Fruit fly (Drosophila melanogaster) whole organism, prepupa: ENCODE data around the gene yata.
A peak's percentile ranks its signal among the peaks of the same experiment; 100 is the strongest.

Source experiments
- Blimp-1 ChIP-seq: fragments of 200-800 bp; sonication (Bioruptor generic); optimal IDR thresholded peaks from 3 replicates; lab custom pipeline; 2017; ENCODE audit warnings: missing biosample characterization, missing genetic modification characterization, mild to moderate bottlenecking, moderate library complexity, missing genetic modification reagents
- CG10631 ChIP-seq: fragments of 200-800 bp; sonication (Bioruptor generic); optimal IDR thresholded peaks from 2 replicates; lab custom pipeline; 2016; ENCODE audit warnings: missing biosample characterization, missing genetic modification characterization
- CG10669 ChIP-seq: fragments of 200-800 bp; sonication (Bioruptor generic); optimal IDR thresholded peaks from 3 replicates; lab custom pipeline; 2018; ENCODE audit warnings: missing biosample characterization, mild to moderate bottlenecking, missing genetic modification characterization, moderate library complexity
- CG11294 ChIP-seq: fragments of 200-800 bp; sonication (Bioruptor generic); IDR thresholded peaks from 2 replicates; pipeline ENCODE4 v1.3.6; 2022; ENCODE audit warnings: missing biosample characterization, missing genetic modification characterization
- CG11762 ChIP-seq: fragments of 200-800 bp; sonication (Bioruptor generic); optimal IDR thresholded peaks from 3 replicates; lab custom pipeline; 2016; ENCODE audit warnings: missing biosample characterization, missing genetic modification characterization; ENCODE audit not compliant: insufficient read depth
- CG11902 ChIP-seq: fragments of 200-800 bp; sonication (Bioruptor generic); optimal IDR thresholded peaks from 3 replicates; lab custom pipeline; 2016; ENCODE audit warnings: missing biosample characterization, missing genetic modification characterization
- CG15336 ChIP-seq: fragments of 200-800 bp; sonication (Bioruptor generic); IDR thresholded peaks from 2 replicates; pipeline ENCODE4 v1.3.6; 2022; ENCODE audit warnings: missing biosample characterization, missing genetic modification characterization
- CG16779 ChIP-seq: fragments of 200-800 bp; sonication (Bioruptor generic); optimal IDR thresholded peaks from 3 replicates; lab custom pipeline; 2017; ENCODE audit warnings: missing biosample characterization, mild to moderate bottlenecking, missing genetic modification characterization
- CG3032 ChIP-seq: fragments of 200-800 bp; optimal IDR thresholded peaks from 2 replicates; lab custom pipeline; 2019; ENCODE audit warnings: missing biosample characterization, mild to moderate bottlenecking, missing genetic modification characterization, moderate library complexity
- CG31627 ChIP-seq: fragments of 200-800 bp; sonication (Bioruptor generic); optimal IDR thresholded peaks from 3 replicates; lab custom pipeline; 2016; ENCODE audit warnings: missing biosample characterization, missing genetic modification characterization
- CG34406 ChIP-seq: fragments of 200-800 bp; sonication (Bioruptor generic); optimal IDR thresholded peaks from 3 replicates; lab custom pipeline; 2016; ENCODE audit warnings: missing biosample characterization, missing genetic modification characterization
- CG3919 ChIP-seq: fragments of 200-800 bp; sonication (Bioruptor generic); optimal IDR thresholded peaks from 3 replicates; lab custom pipeline; 2016; ENCODE audit warnings: missing biosample characterization, missing genetic modification characterization
- CG4318 ChIP-seq: fragments of 200-800 bp; sonication (Bioruptor generic); optimal IDR thresholded peaks from 3 replicates; lab custom pipeline; 2017; ENCODE audit warnings: missing biosample characterization, mild to moderate bottlenecking, missing genetic modification characterization
- CG6163 ChIP-seq: fragments of 200-800 bp; sonication (Bioruptor generic); IDR thresholded peaks from 3 replicates; pipeline ENCODE4 v1.3.6; 2022; ENCODE audit warnings: missing biosample characterization, missing genetic modification characterization
- CG6276 ChIP-seq: fragments of 200-800 bp; sonication (Bioruptor generic); optimal IDR thresholded peaks from 2 replicates; lab custom pipeline; 2017; ENCODE audit warnings: missing biosample characterization, mild to moderate bottlenecking, missing genetic modification characterization
- CG6792 ChIP-seq: fragments of 200-800 bp; sonication (Bioruptor generic); optimal IDR thresholded peaks from 3 replicates; lab custom pipeline; 2016; ENCODE audit warnings: missing biosample characterization, missing genetic modification characterization
- CG7368 ChIP-seq: fragments of 200-800 bp; sonication (Bioruptor generic); optimal IDR thresholded peaks from 3 replicates; lab custom pipeline; 2016; ENCODE audit warnings: missing biosample characterization, missing genetic modification characterization
- CG8119 ChIP-seq: fragments of 200-800 bp; sonication (Bioruptor generic); IDR thresholded peaks from 3 replicates; pipeline ENCODE4 v1.3.6; 2022; ENCODE audit warnings: missing biosample characterization, missing genetic modification characterization
- CG8319 ChIP-seq: fragments of 200-800 bp; sonication (Bioruptor generic); optimal IDR thresholded peaks from 3 replicates; lab custom pipeline; 2016; ENCODE audit warnings: missing biosample characterization, missing genetic modification characterization
- CG8632 ChIP-seq: fragments of 200-800 bp; sonication (Bioruptor generic); optimal IDR thresholded peaks from 3 replicates; lab custom pipeline; 2016; ENCODE audit warnings: missing biosample characterization, missing genetic modification characterization
- CG9139 ChIP-seq: fragments of 200-800 bp; sonication (Bioruptor generic); optimal IDR thresholded peaks from 3 replicates; lab custom pipeline; 2017; ENCODE audit warnings: missing biosample characterization, mild to moderate bottlenecking, missing genetic modification characterization
- Eip78C ChIP-seq: fragments of 200-800 bp; sonication (Bioruptor generic); peaks from one replicate; lab custom pipeline; 2016; ENCODE audit warnings: missing biosample characterization, missing genetic modification characterization
- Eip93F ChIP-seq: fragments of 200-800 bp; sonication (Bioruptor generic); optimal IDR thresholded peaks from 2 replicates; lab custom pipeline; 2016; ENCODE audit warnings: missing biosample characterization, mild to moderate bottlenecking, missing genetic modification characterization
- Ets96B ChIP-seq: fragments of 200-800 bp; optimal IDR thresholded peaks from 2 replicates; lab custom pipeline; 2019; ENCODE audit warnings: missing biosample characterization, mild to moderate bottlenecking, missing genetic modification characterization, moderate library complexity
- Gug ChIP-seq: fragments of 200-800 bp; sonication (Bioruptor generic); IDR thresholded peaks from 2 replicates; pipeline ENCODE4 v1.3.6; 2022; ENCODE audit warnings: missing biosample characterization, missing genetic modification characterization
- Hr38 ChIP-seq: sonication (Bioruptor generic); optimal IDR thresholded peaks from 2 replicates; lab custom pipeline; 2016; ENCODE audit warnings: missing biosample characterization, missing genetic modification characterization
- Hr39 ChIP-seq: fragments of 200-800 bp; sonication (Bioruptor generic); optimal IDR thresholded peaks from 2 replicates; lab custom pipeline; 2016; ENCODE audit warnings: missing biosample characterization, missing genetic modification characterization
- Hr4 ChIP-seq: fragments of 200-800 bp; sonication (Bioruptor generic); optimal IDR thresholded peaks from 3 replicates; lab custom pipeline; 2016; ENCODE audit warnings: missing biosample characterization, missing genetic modification characterization
- Lpt ChIP-seq: fragments of 200-800 bp; sonication (Bioruptor generic); optimal IDR thresholded peaks from 3 replicates; lab custom pipeline; 2016; ENCODE audit warnings: missing biosample characterization, missing genetic modification characterization
- Met ChIP-seq: fragments of 200-800 bp; sonication (Bioruptor generic); optimal IDR thresholded peaks from 3 replicates; lab custom pipeline; 2016; ENCODE audit warnings: missing biosample characterization, missing genetic modification characterization
- OdsH ChIP-seq: fragments of 200-800 bp; sonication (Bioruptor generic); optimal IDR thresholded peaks from 3 replicates; lab custom pipeline; 2016; ENCODE audit warnings: missing biosample characterization, missing genetic modification characterization
- Sox102F ChIP-seq: fragments of 200-800 bp; sonication (Bioruptor generic); optimal IDR thresholded peaks from 2 replicates; lab custom pipeline; 2016; ENCODE audit warnings: missing biosample characterization, mild to moderate bottlenecking, missing genetic modification characterization
- Sox14 ChIP-seq: fragments of 200-800 bp; sonication (Bioruptor generic); optimal IDR thresholded peaks from 3 replicates; lab custom pipeline; 2016; ENCODE audit warnings: missing biosample characterization, missing genetic modification characterization
- Sox15 ChIP-seq: fragments of 200-800 bp; sonication (Bioruptor generic); optimal IDR thresholded peaks from 3 replicates; lab custom pipeline; 2016; ENCODE audit warnings: missing biosample characterization, missing genetic modification characterization
- acj6 ChIP-seq: fragments of 200-800 bp; sonication (Bioruptor generic); optimal IDR thresholded peaks from 3 replicates; lab custom pipeline; 2016; ENCODE audit warnings: missing biosample characterization, missing genetic modification characterization
- dac ChIP-seq: fragments of 200-800 bp; sonication (Bioruptor generic); optimal IDR thresholded peaks from 2 replicates; lab custom pipeline; 2017; ENCODE audit warnings: missing biosample characterization, mild to moderate bottlenecking, missing genetic modification characterization
- dsx ChIP-seq: fragments of 200-800 bp; optimal IDR thresholded peaks from 3 replicates; lab custom pipeline; 2019; ENCODE audit warnings: missing biosample characterization, mild to moderate bottlenecking, missing genetic modification characterization, moderate library complexity; ENCODE audit not compliant: poor library complexity, severe bottlenecking
- eg ChIP-seq: fragments of 200-800 bp; sonication (Bioruptor generic); IDR thresholded peaks from 3 replicates; pipeline ENCODE4 v1.3.6; 2022; ENCODE audit warnings: missing biosample characterization, missing genetic modification characterization
- esn ChIP-seq: fragments of 200-800 bp; sonication (Bioruptor generic); optimal IDR thresholded peaks from 2 replicates; lab custom pipeline; 2016; ENCODE audit warnings: missing biosample characterization, mild to moderate bottlenecking, missing genetic modification characterization, moderate library complexity
- fd85E ChIP-seq: fragments of 200-800 bp; sonication (Bioruptor generic); optimal IDR thresholded peaks from 3 replicates; lab custom pipeline; 2016; ENCODE audit warnings: missing biosample characterization, missing genetic modification characterization
- fkh ChIP-seq: fragments of 200-800 bp; sonication (Bioruptor generic); optimal IDR thresholded peaks from 3 replicates; lab custom pipeline; 2017; ENCODE audit warnings: missing biosample characterization, mild to moderate bottlenecking, missing genetic modification characterization, moderate library complexity
- lz ChIP-seq: fragments of 200-800 bp; sonication (Bioruptor generic); optimal IDR thresholded peaks from 3 replicates; lab custom pipeline; 2016; ENCODE audit warnings: missing biosample characterization, missing genetic modification characterization
- net ChIP-seq: fragments of 200-800 bp; sonication (Bioruptor generic); optimal IDR thresholded peaks from 3 replicates; lab custom pipeline; 2016; ENCODE audit warnings: missing biosample characterization, missing genetic modification characterization
- pdm3 ChIP-seq: fragments of 200-800 bp; sonication (Bioruptor generic); optimal IDR thresholded peaks from 3 replicates; lab custom pipeline; 2016; ENCODE audit warnings: missing biosample characterization, missing genetic modification characterization
- salr ChIP-seq, 2 experiments: fragments of 200-800 bp; sonication (Bioruptor generic); optimal IDR thresholded peaks; 3 replicates each; lab custom pipeline; 2016 to 2018; ENCODE audit warnings: missing biosample characterization in 2 of 2, missing genetic modification characterization in 2 of 2, mild to moderate bottlenecking in 1 of 2
- ss ChIP-seq, 2 experiments: fragments of 200-800 bp; sonication (Bioruptor generic); optimal IDR thresholded peaks; 2 replicates in 1 of 2; 3 replicates in 1 of 2; lab custom pipeline; 2017 to 2018; ENCODE audit warnings: mild to moderate bottlenecking in 2 of 2, missing biosample characterization in 2 of 2, missing genetic modification characterization in 2 of 2, moderate library complexity in 1 of 2
- svp ChIP-seq: fragments of 200-800 bp; sonication (Bioruptor generic); peaks from one replicate; lab custom pipeline; 2016; ENCODE audit warnings: missing biosample characterization, missing genetic modification characterization

Gene yata

DNA sequence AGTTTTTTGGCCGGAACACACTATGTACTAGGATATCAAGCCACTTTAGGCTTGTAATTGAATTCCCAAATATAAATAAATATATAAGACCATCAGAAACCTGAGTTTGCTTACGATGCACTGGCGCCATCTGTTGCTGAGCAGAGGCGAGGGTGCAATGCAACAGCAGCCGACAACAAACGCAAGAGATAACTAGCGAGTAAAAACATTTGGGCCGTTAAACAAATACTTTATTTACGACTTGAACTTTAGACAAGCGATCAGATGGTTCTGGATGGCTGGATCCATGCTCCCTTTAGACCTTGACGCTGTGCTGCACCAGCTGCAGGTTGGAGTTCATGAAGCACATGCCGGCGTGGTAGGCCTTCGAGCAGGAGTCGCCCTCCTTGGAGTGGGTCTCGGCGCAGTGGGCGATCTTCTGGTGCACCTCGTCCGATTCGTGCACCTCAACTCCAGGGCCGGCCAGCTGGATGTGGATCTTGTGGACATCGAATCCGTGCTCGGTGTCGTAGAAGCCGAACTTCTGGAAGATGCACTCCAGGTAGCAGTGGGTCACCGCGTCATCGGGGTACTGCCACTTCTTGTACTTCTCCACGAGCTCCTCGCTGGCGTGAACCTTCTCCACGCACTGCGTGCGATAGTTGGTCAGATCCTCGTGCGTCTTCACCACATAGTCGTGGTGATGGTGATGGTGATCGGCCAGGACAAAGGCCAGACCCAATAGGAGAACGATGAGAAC is 32.8 kb upstream of the yata start:
- TF ChIP-seq CG3032 (tag; lab: Kevin White, UChicago) (no peak), lz (GFP tag; lab: Kevin White, UChicago) (no peak), Met (GFP tag; lab: Kevin White, UChicago) (no peak), CG4318 (GFP tag; lab: Kevin White, UChicago) (no peak), Eip78C (GFP tag; lab: Kevin White, UChicago) (peak; percentile 36), OdsH (peak; percentile 6), CG3919 (peak; percentile 5), dac (GFP tag; lab: Kevin White, UChicago) (no peak)

DNA sequence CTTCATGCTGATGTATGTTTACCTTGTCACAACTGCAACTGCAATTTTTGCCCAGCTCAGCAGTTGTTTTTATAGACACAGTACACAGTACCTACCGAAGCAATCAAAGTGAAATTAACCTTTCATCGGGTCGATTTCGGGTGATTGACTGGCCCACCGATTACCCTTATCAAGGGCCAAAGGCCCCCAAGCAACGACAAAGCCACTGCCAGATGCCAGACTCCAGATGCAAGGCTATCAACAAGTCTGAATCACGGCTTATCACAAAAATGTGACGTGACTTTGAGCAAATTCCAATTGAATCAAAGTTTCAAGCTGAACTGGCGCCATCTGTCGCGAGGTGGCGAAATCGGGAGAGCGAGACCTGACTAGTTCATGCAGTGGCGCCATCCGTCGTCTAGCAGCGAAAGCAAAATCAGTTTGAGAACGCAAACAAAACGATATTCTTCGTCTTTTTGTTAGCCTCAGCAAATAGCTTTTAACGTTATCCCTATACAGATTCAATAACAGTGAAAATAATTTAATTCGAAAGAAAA is 32.2 kb upstream of the yata start, which contains the start of gene Obp99b:
Gene Obp99b, minus strand, starts transcription at position 115 of the 536 bp plus-strand sequence.
- TF ChIP-seq Sox102F (GFP tag; lab: Kevin White, UChicago) = peak; percentile 41
- peak; percentile 72 for TF ChIP-seq Sox14 (GFP tag; lab: Kevin White, UChicago)
- peak; percentile 50 for TF ChIP-seq Ets96B
- peak; percentile 46 for TF ChIP-seq CG16779 (tag; lab: Kevin White, UChicago)
- TF ChIP-seq CG3919 = peak; percentile 91
- TF ChIP-seq net = peak; percentile 80
- peak; percentile 34 for TF ChIP-seq dsx
- TF ChIP-seq CG6792 = peak; percentile 44
- TF ChIP-seq Eip93F = no peak
- peak; percentile 78 for TF ChIP-seq CG7368
- TF ChIP-seq eg (GFP tag; lab: Robert Waterston, UW) = peak; percentile 76
- TF ChIP-seq CG31627 (GFP tag; lab: Kevin White, UChicago) = peak; percentile 58
- peak; percentile 68 for TF ChIP-seq CG10669 (GFP tag; lab: Kevin White, UChicago)
- peak; percentile 39 for TF ChIP-seq CG8632 (GFP tag; lab: Kevin White, UChicago)
- TF ChIP-seq CG8319 = peak; percentile 60
- peak; percentile 48 for TF ChIP-seq CG9139 (GFP tag; lab: Kevin White, UChicago)
- peak; percentile 41 for TF ChIP-seq Lpt (GFP tag; lab: Kevin White, UChicago)
- peak; percentile 45 for TF ChIP-seq CG34406
- peak; percentile 79 for TF ChIP-seq pdm3 (GFP tag; lab: Kevin White, UChicago)
- peak; percentile 69 for TF ChIP-seq esn
- peak; percentile 78 for TF ChIP-seq acj6
- TF ChIP-seq CG3032 (tag; lab: Kevin White, UChicago) = peak; percentile 55
- TF ChIP-seq fd85E (GFP tag; lab: Kevin White, UChicago) = no peak
- no peak for TF ChIP-seq Blimp-1
- peak; percentile 77 for TF ChIP-seq Met (GFP tag; lab: Kevin White, UChicago)
- peak; percentile 100 for TF ChIP-seq svp (GFP tag; lab: Kevin White, UChicago)
- TF ChIP-seq Hr4 (GFP tag; lab: Kevin White, UChicago) = peak; percentile 74
- peak; percentile 37 for TF ChIP-seq CG11762 (GFP tag; lab: Kevin White, UChicago)
- peak; percentile 29; the same call in 1 of the 3 replicates for TF ChIP-seq CG8119
- TF ChIP-seq ss (GFP tag; optimal IDR thresholded peaks at IDR 0.05; lab: Kevin White, UChicago) = peak; percentile 51 to 80
- peak; percentile 7 for TF ChIP-seq CG11902 (GFP tag; lab: Kevin White, UChicago)
- TF ChIP-seq lz (GFP tag; lab: Kevin White, UChicago) = peak; percentile 63
- peak; percentile 48; the same call in 1 of the 2 replicates for TF ChIP-seq CG11294 (GFP tag; lab: Robert Waterston, UW)
- TF ChIP-seq Hr38 (GFP tag; lab: Kevin White, UChicago) = no peak
- TF ChIP-seq CG10631 = no peak
- peak in 1 of 2 experiments; percentile 74 for TF ChIP-seq salr (GFP tag; optimal IDR thresholded peaks at IDR 0.05; lab: Kevin White, UChicago)
- peak; percentile 50 for TF ChIP-seq CG15336 (GFP tag; lab: Robert Waterston, UW)
- TF ChIP-seq fkh (GFP tag; lab: Kevin White, UChicago) = peak; percentile 43
- TF ChIP-seq Gug (GFP tag; lab: Robert Waterston, UW) = peak; percentile 41; the same call in 1 of the 2 replicates
- TF ChIP-seq CG6163 = peak; percentile 80
- TF ChIP-seq CG6276 = peak; percentile 48
- peak; percentile 91 for TF ChIP-seq Eip78C (GFP tag; lab: Kevin White, UChicago)
- TF ChIP-seq Sox15 (GFP tag; lab: Kevin White, UChicago) = no peak
- peak; percentile 53 for TF ChIP-seq Hr39 (GFP tag; lab: Kevin White, UChicago)
